Worm (Caenorhabditis elegans) whole organism, late embryonic: ENCODE results near the gene grl-23.

Source experiments
- F13H6.1 ChIP-seq: sonication (generic microtip); optimal IDR thresholded peaks from 2 replicates; lab custom pipeline; 2016; ENCODE audit warnings: missing genetic modification characterization, missing compliant biosample characterization
- ceh-34 ChIP-seq: sonication (generic microtip); optimal IDR thresholded peaks from 2 replicates; lab custom pipeline; 2016; ENCODE audit warnings: mild to moderate bottlenecking, missing genetic modification characterization, missing compliant biosample characterization
- ceh-45 ChIP-seq: fragments of 200-800 bp; sonication (Bioruptor generic); IDR thresholded peaks from 2 replicates; pipeline ENCODE4 v1.3.6; 2022; ENCODE audit warnings: missing genetic modification reagents, missing genetic modification characterization, missing compliant biosample characterization
- ceh-48 ChIP-seq: sonication (generic microtip); optimal IDR thresholded peaks from 2 replicates; lab custom pipeline; 2016; ENCODE audit warnings: missing genetic modification characterization, inconsistent platforms, missing compliant biosample characterization
- fkh-10 ChIP-seq: fragments of 150-350 bp; optimal IDR thresholded peaks from 2 replicates; lab custom pipeline; 2014; ENCODE audit warnings: missing biosample characterization, missing genetic modification reagents, missing genetic modification characterization
- hlh-6 ChIP-seq: sonication (generic microtip); optimal IDR thresholded peaks from 2 replicates; lab custom pipeline; 2016; ENCODE audit warnings: missing genotype, missing genetic modification characterization, missing compliant biosample characterization
- nhr-11 ChIP-seq: fragments of 150-350 bp; optimal IDR thresholded peaks from 2 replicates; lab custom pipeline; 2014; ENCODE audit warnings: missing biosample characterization, missing genetic modification characterization
- odd-2 ChIP-seq: sonication (generic microtip); optimal IDR thresholded peaks from 2 replicates; lab custom pipeline; 2017; ENCODE audit warnings: antibody characterized with exemption, mild to moderate bottlenecking, missing genetic modification characterization, missing compliant biosample characterization
- pha-4 ChIP-seq: fragments of 150-350 bp; optimal IDR thresholded peaks from 2 replicates; lab custom pipeline; 2018; ENCODE audit warnings: missing biosample characterization, missing genetic modification reagents, missing genetic modification characterization
- pqm-1 ChIP-seq: sonication (generic microtip); optimal IDR thresholded peaks from 2 replicates; lab custom pipeline; 2016; ENCODE audit warnings: missing genetic modification characterization, missing compliant biosample characterization
- tbx-7 ChIP-seq: sonication (generic microtip); optimal IDR thresholded peaks from 2 replicates; lab custom pipeline; 2016; ENCODE audit warnings: missing genotype, missing genetic modification characterization, missing compliant biosample characterization

DNA sequence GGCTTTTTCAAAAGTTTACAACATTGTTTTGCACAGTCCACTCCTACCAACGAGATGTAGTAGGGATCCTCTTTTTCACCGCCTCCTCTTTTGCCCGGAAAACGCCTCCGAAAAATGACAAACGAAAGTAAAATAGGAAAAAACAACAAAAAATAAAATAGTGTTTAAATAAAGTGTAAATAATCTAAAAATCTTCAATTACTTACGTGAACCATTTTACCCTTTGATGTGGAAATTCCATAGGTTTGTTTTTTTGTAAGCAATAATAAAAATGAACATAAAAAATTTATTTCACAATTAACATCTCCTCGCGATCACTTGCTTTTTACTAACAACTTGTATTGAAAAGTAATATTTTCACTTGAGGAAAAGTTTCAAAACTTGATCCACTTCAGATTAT lies 11.3 kb upstream of the grl-23 start, which contains the start of gene C14C10.1:
- no peak for TF ChIP-seq pha-4 (tag; lab: Kevin White, UChicago)
- TF ChIP-seq tbx-7 (tag; lab: Kevin White, UChicago), result no peak
- TF ChIP-seq ceh-45, result no peak
- no peak for TF ChIP-seq pqm-1 (tag; lab: Kevin White, UChicago)
- TF ChIP-seq odd-2 (tag; lab: Kevin White, UChicago), result no peak
- no peak for TF ChIP-seq fkh-10 (GFP tag; lab: Kevin White, UChicago)
- no peak for TF ChIP-seq ceh-34 (tag; lab: Kevin White, UChicago)
- no peak for TF ChIP-seq ceh-48 (tag; lab: Kevin White, UChicago)
- no peak for TF ChIP-seq F13H6.1 (tag; lab: Kevin White, UChicago)
- TF ChIP-seq nhr-11 (tag; lab: Kevin White, UChicago), result no peak
- no peak for TF ChIP-seq hlh-6 (tag; lab: Kevin White, UChicago)
